Worm (Caenorhabditis elegans) whole organism, young adult: ENCODE measurements around the gene Y53C12A.11.
A peak's percentile ranks its signal among the peaks of the same experiment; 100 is the strongest.

Source experiments
- B0019.2 ChIP-seq: fragments of 200-800 bp; sonication (Bioruptor generic); conservative IDR thresholded peaks from 2 replicates; pipeline ENCODE4 v1.3.6; 2022; ENCODE audit warnings: missing genetic modification reagents, missing genetic modification characterization, missing compliant biosample characterization
- D2030.7 ChIP-seq: fragments of 200-800 bp; sonication (Bioruptor generic); IDR thresholded peaks from 2 replicates; pipeline ENCODE4 v1.3.6; 2022; ENCODE audit warnings: missing genetic modification reagents, missing genetic modification characterization, missing compliant biosample characterization
- F22D6.2 ChIP-seq: sonication (generic microtip); optimal IDR thresholded peaks from 2 replicates; lab custom pipeline; 2016; ENCODE audit warnings: mild to moderate bottlenecking, missing genetic modification characterization, missing compliant biosample characterization
- F37B4.10 ChIP-seq: fragments of 200-800 bp; sonication (Bioruptor generic); IDR thresholded peaks from 2 replicates; pipeline ENCODE4 v1.3.6; 2022; ENCODE audit warnings: missing genetic modification characterization, missing compliant biosample characterization
- F49E8.2 ChIP-seq: sonication (generic microtip); optimal IDR thresholded peaks from 3 replicates; lab custom pipeline; 2017; ENCODE audit warnings: missing genetic modification characterization, mild to moderate bottlenecking, missing compliant biosample characterization, antibody characterized with exemption, moderate library complexity; ENCODE audit not compliant: insufficient read depth
- F55B11.4 ChIP-seq: sonication (generic microtip); optimal IDR thresholded peaks from 2 replicates; lab custom pipeline; 2016; ENCODE audit warnings: missing compliant biosample characterization, missing genetic modification characterization, borderline replicate concordance; ENCODE audit not compliant: insufficient read depth
- F57A8.1 ChIP-seq: fragments of 200-800 bp; sonication (Bioruptor generic); optimal IDR thresholded peaks from 2 replicates; lab custom pipeline; 2018; ENCODE audit warnings: mild to moderate bottlenecking, missing genetic modification characterization, moderate library complexity, missing compliant biosample characterization
- Y79H2A.3 ChIP-seq: fragments of 200-800 bp; sonication (Bioruptor generic); conservative IDR thresholded peaks from 2 replicates; pipeline ENCODE4 v1.3.6; 2022; ENCODE audit warnings: missing genetic modification reagents, missing genetic modification characterization, missing compliant biosample characterization
- ZK185.1 ChIP-seq: sonication (generic microtip); optimal IDR thresholded peaks from 2 replicates; lab custom pipeline; 2016; ENCODE audit warnings: mild to moderate bottlenecking, missing genetic modification characterization, missing compliant biosample characterization; ENCODE audit not compliant: poor library complexity, severe bottlenecking
- atf-7 ChIP-seq: sonication (generic microtip); optimal IDR thresholded peaks from 2 replicates; lab custom pipeline; 2017; ENCODE audit warnings: mild to moderate bottlenecking, missing genetic modification characterization, missing compliant biosample characterization
- attf-3 ChIP-seq: fragments of 200-800 bp; sonication (Bioruptor generic); conservative IDR thresholded peaks from 2 replicates; pipeline ENCODE4 v1.3.6; 2022; ENCODE audit warnings: missing genetic modification reagents, missing genetic modification characterization, missing compliant biosample characterization
- attf-5 ChIP-seq: fragments of 200-800 bp; sonication (Bioruptor generic); optimal IDR thresholded peaks from 2 replicates; lab custom pipeline; 2018; ENCODE audit warnings: mild to moderate bottlenecking, missing genetic modification characterization, missing compliant biosample characterization
- cebp-1 ChIP-seq, 2 experiments: fragments of 200-800 bp in 1 of 2; sonication (Bioruptor generic) in 1 of 2; sonication (generic microtip) in 1 of 2; IDR thresholded peaks in 1 of 2; optimal IDR thresholded peaks in 1 of 2; 2 replicates each; pipeline versions ENCODE4 v1.3.6 to Lab custom; 2017 to 2022; ENCODE audit warnings: missing compliant biosample characterization in 2 of 2, missing genetic modification characterization in 2 of 2, mild to moderate bottlenecking in 1 of 2, missing genetic modification reagents in 1 of 2, moderate library complexity in 1 of 2
- ceh-100 ChIP-seq: fragments of 200-800 bp; sonication (Bioruptor generic); IDR thresholded peaks from 2 replicates; pipeline ENCODE4 v1.3.6; 2022; ENCODE audit warnings: missing genetic modification reagents, missing genetic modification characterization, missing compliant biosample characterization
- ceh-40 ChIP-seq: fragments of 200-800 bp; sonication (Bioruptor generic); IDR thresholded peaks from 2 replicates; pipeline ENCODE4 v1.3.6; 2022; ENCODE audit warnings: missing genetic modification characterization, missing compliant biosample characterization
- ceh-91 ChIP-seq: fragments of 200-800 bp; sonication (Bioruptor generic); IDR thresholded peaks from 2 replicates; pipeline ENCODE4 v1.3.6; 2022; ENCODE audit warnings: missing genetic modification reagents, missing genetic modification characterization, missing compliant biosample characterization
- dox-1 ChIP-seq: fragments of 200-800 bp; sonication (Bioruptor generic); IDR thresholded peaks from 2 replicates; pipeline ENCODE4 v1.3.6; 2022; ENCODE audit warnings: missing genetic modification reagents, missing genetic modification characterization, missing compliant biosample characterization
- dpff-1 ChIP-seq: sonication (generic microtip); optimal IDR thresholded peaks from 2 replicates; lab custom pipeline; 2017; ENCODE audit warnings: mild to moderate bottlenecking, missing genetic modification characterization, missing compliant biosample characterization
- efl-1 ChIP-seq: fragments of 150-350 bp; optimal IDR thresholded peaks from 2 replicates; lab custom pipeline; 2014; ENCODE audit warnings: missing biosample characterization, missing genetic modification reagents, missing genetic modification characterization
- egrh-3 ChIP-seq: fragments of 200-800 bp; sonication (Bioruptor generic); IDR thresholded peaks from 2 replicates; pipeline ENCODE4 v1.3.6; 2022; ENCODE audit warnings: missing genetic modification reagents, missing genetic modification characterization, missing compliant biosample characterization
- ekl-4 ChIP-seq: fragments of 200-800 bp; sonication (Bioruptor generic); IDR thresholded peaks from 2 replicates; pipeline ENCODE4 v1.3.6; 2022; ENCODE audit warnings: missing genetic modification reagents, missing genetic modification characterization, missing compliant biosample characterization
- fkh-3 ChIP-seq: sonication (generic microtip); optimal IDR thresholded peaks from 2 replicates; lab custom pipeline; 2016; ENCODE audit warnings: mild to moderate bottlenecking, missing genetic modification characterization, missing compliant biosample characterization
- gei-17 ChIP-seq: fragments of 200-800 bp; sonication (Bioruptor generic); optimal IDR thresholded peaks from 2 replicates; lab custom pipeline; 2018; ENCODE audit warnings: mild to moderate bottlenecking, missing genetic modification characterization, missing compliant biosample characterization
- hmg-1.2 ChIP-seq: fragments of 200-800 bp; sonication (Bioruptor generic); IDR thresholded peaks from 2 replicates; pipeline ENCODE4 v1.3.6; 2022; ENCODE audit warnings: missing genetic modification reagents, missing genetic modification characterization, missing compliant biosample characterization
- hsf-1 ChIP-seq: fragments of 200-800 bp; sonication (Bioruptor generic); IDR thresholded peaks from 2 replicates; pipeline ENCODE4 v1.3.6; 2022; ENCODE audit warnings: missing genetic modification reagents, missing genetic modification characterization, missing compliant biosample characterization
- let-526 ChIP-seq: fragments of 200-800 bp; sonication (Bioruptor generic); IDR thresholded peaks from 2 replicates; pipeline ENCODE4 v1.3.6; 2022; ENCODE audit warnings: missing genetic modification reagents, missing genetic modification characterization, missing compliant biosample characterization
- lin-35 ChIP-seq, 3 experiments: fragments of 150-350 bp in 2 of 3; sonication (generic microtip) in 1 of 3; optimal IDR thresholded peaks; 2 replicates each; lab custom pipeline; 2014 to 2018; ENCODE audit warnings: missing biosample characterization in 3 of 3, missing genetic modification characterization in 3 of 3, missing genetic modification reagents in 3 of 3
- lin-40 ChIP-seq: sonication (generic microtip); optimal IDR thresholded peaks from 2 replicates; lab custom pipeline; 2016; ENCODE audit warnings: missing genetic modification characterization, mild to moderate bottlenecking, missing compliant biosample characterization, missing genotype, missing genetic modification reagents
- lin-54 ChIP-seq: fragments of 200-800 bp; sonication (Bioruptor generic); optimal IDR thresholded peaks from 2 replicates; lab custom pipeline; 2018; ENCODE audit warnings: mild to moderate bottlenecking, missing genetic modification characterization, missing compliant biosample characterization
- mcd-1 ChIP-seq: fragments of 200-800 bp; sonication (Bioruptor generic); IDR thresholded peaks from 2 replicates; pipeline ENCODE4 v1.3.6; 2022; ENCODE audit warnings: missing genetic modification reagents, missing genetic modification characterization, missing compliant biosample characterization
- mel-28 ChIP-seq: sonication (generic microtip); optimal IDR thresholded peaks from 2 replicates; lab custom pipeline; 2016; ENCODE audit warnings: borderline replicate concordance, mild to moderate bottlenecking, missing genetic modification characterization, missing compliant biosample characterization
- mes-4 ChIP-seq: sonication (generic microtip); optimal IDR thresholded peaks from 2 replicates; lab custom pipeline; 2016; ENCODE audit warnings: missing genotype, missing genetic modification characterization, missing compliant biosample characterization
- mxl-1 ChIP-seq: sonication (generic microtip); optimal IDR thresholded peaks from 2 replicates; lab custom pipeline; 2016; ENCODE audit warnings: missing genetic modification characterization, missing compliant biosample characterization
- nfya-1 ChIP-seq: sonication (generic microtip); optimal IDR thresholded peaks from 2 replicates; lab custom pipeline; 2017; ENCODE audit warnings: antibody characterized with exemption, missing compliant biosample characterization, missing genetic modification characterization, borderline replicate concordance; ENCODE audit not compliant: insufficient read depth
- nfyb-1 ChIP-seq: fragments of 200-800 bp; sonication (Bioruptor generic); IDR thresholded peaks from 2 replicates; pipeline ENCODE4 v1.3.6; 2022; ENCODE audit warnings: missing genetic modification reagents, missing genetic modification characterization, missing compliant biosample characterization
- nhr-179 ChIP-seq: sonication (generic microtip); optimal IDR thresholded peaks from 2 replicates; lab custom pipeline; 2016; ENCODE audit warnings: mild to moderate bottlenecking, missing genetic modification characterization, missing compliant biosample characterization
- nhr-27 ChIP-seq: fragments of 200-800 bp; sonication (Bioruptor generic); optimal IDR thresholded peaks from 2 replicates; lab custom pipeline; 2018; ENCODE audit warnings: mild to moderate bottlenecking, missing genetic modification characterization, moderate library complexity, missing compliant biosample characterization
- pha-4 ChIP-seq: fragments of 150-350 bp; sonication (generic microtip); optimal IDR thresholded peaks from 2 replicates; lab custom pipeline; 2014; ENCODE audit warnings: missing biosample characterization, missing genetic modification reagents, missing genetic modification characterization
- snpc-4 ChIP-seq, 5 experiments: fragments of 150-350 bp in 1 of 5; sonication (generic microtip) in 4 of 5; optimal IDR thresholded peaks; 2 replicates each; lab custom pipeline; 2014 to 2018; ENCODE audit warnings: missing genetic modification characterization in 5 of 5, missing biosample characterization in 3 of 5, antibody characterized with exemption in 2 of 5, mild to moderate bottlenecking in 2 of 5, missing compliant biosample characterization in 2 of 5, missing genotype in 2 of 5, moderate library complexity in 2 of 5, missing genetic modification reagents in 1 of 5
- unc-62 ChIP-seq: fragments of 150-350 bp; optimal IDR thresholded peaks from 2 replicates; lab custom pipeline; 2014; ENCODE audit warnings: missing biosample characterization, missing genetic modification reagents, missing genetic modification characterization
- xnd-1 ChIP-seq: sonication (generic microtip); optimal IDR thresholded peaks from 2 replicates; lab custom pipeline; 2016; ENCODE audit warnings: missing genotype, missing genetic modification reagents, missing genetic modification characterization, missing compliant biosample characterization
- ztf-25 ChIP-seq: fragments of 200-800 bp; sonication (Bioruptor generic); IDR thresholded peaks from 2 replicates; pipeline ENCODE4 v1.3.6; 2022; ENCODE audit warnings: missing genetic modification reagents, missing genetic modification characterization, missing compliant biosample characterization
- ztf-28 ChIP-seq: fragments of 200-800 bp; sonication (Bioruptor generic); IDR thresholded peaks from 2 replicates; pipeline ENCODE4 v1.3.6; 2022; ENCODE audit warnings: missing genetic modification reagents, missing genetic modification characterization, missing compliant biosample characterization
- ztf-3 ChIP-seq: fragments of 200-800 bp; sonication (Bioruptor generic); optimal IDR thresholded peaks from 2 replicates; lab custom pipeline; 2018; ENCODE audit warnings: mild to moderate bottlenecking, missing genetic modification characterization, missing compliant biosample characterization

Gene Y53C12A.11

ce11 chrII:9753056-9753455, 34.6 kb upstream of the Y53C12A.11 start, which contains the start of gene Y53C12B.7:
Gene Y53C12B.7 (minus strand): TSS chrII:9753218.
- TF ChIP-seq F57A8.1 (GFP tag; lab: Kevin White, UChicago) (no peak), F37B4.10 (no peak), ztf-28 (no peak), ztf-25 (GFP tag; lab: Robert Waterston, UW) (no peak), Y79H2A.3 (GFP tag; lab: Robert Waterston, UW) (no peak), nhr-179 (tag; lab: Kevin White, UChicago) (no peak), F22D6.2 (no peak), lin-54 (GFP tag; lab: Kevin White, UChicago) (no peak), attf-5 (GFP tag; lab: Kevin White, UChicago) (no peak), lin-40 (no peak), egrh-3 (no peak), cebp-1 (GFP tag; IDR thresholded peaks at IDR 0.05; lab: Robert Waterston, UW) (no peak), cebp-1 (tag; optimal IDR thresholded peaks at IDR 0.05; lab: Kevin White, UChicago) (no peak)

ce11 chrII:9752278-9752677, 33.8 kb upstream of the Y53C12A.11 start:
- TF ChIP-seq xnd-1 (no peak), ztf-25 (GFP tag; lab: Robert Waterston, UW) (no peak), mxl-1 (tag; lab: Kevin White, UChicago) (no peak), let-526 (GFP tag; lab: Robert Waterston, UW) (no peak), hmg-1.2 (no peak), B0019.2 (GFP tag; lab: Robert Waterston, UW) (no peak), dox-1 (GFP tag; lab: Robert Waterston, UW) (no peak), hsf-1 (GFP tag; lab: Robert Waterston, UW) (no peak), ceh-91 (GFP tag; lab: Robert Waterston, UW) (no peak), lin-35 (GFP tag; optimal IDR thresholded peaks at IDR 0.05; lab: Kevin White, UChicago) (no peak), ceh-40 (no peak), nfya-1 (tag; lab: Kevin White, UChicago) (no peak)

ce11 chrII:9746069-9746468, 27.6 kb upstream of the Y53C12A.11 start, which contains the start of the genes Y53C12B.1 and nos-3:
Gene Y53C12B.1 (minus strand): TSS chrII:9746078.
Gene nos-3 (plus strand): TSS chrII:9746316.
- TF ChIP-seq fkh-3 (tag; lab: Kevin White, UChicago) (no peak), snpc-4 (GFP tag; optimal IDR thresholded peaks at IDR 0.05; lab: Kevin White, UChicago) (peak; percentile 7), snpc-4 (tag; optimal IDR thresholded peaks at IDR 0.05; lab: Kevin White, UChicago) (peak in 3 of 4 experiments; percentile 26 to 72 (median 49)), gei-17 (GFP tag; lab: Kevin White, UChicago) (no peak), attf-3 (no peak; the same call in 1 of the 2 replicates), F49E8.2 (tag; lab: Kevin White, UChicago) (peak; percentile 62), attf-5 (GFP tag; lab: Kevin White, UChicago) (peak; percentile 50), ekl-4 (GFP tag; lab: Robert Waterston, UW) (0 out of 2 replicates have a peak, but pooled peaks have one; percentile 22), mel-28 (no peak), F55B11.4 (tag; lab: Kevin White, UChicago) (no peak), ZK185.1 (tag; lab: Kevin White, UChicago) (peak; percentile 46), ceh-91 (GFP tag; lab: Robert Waterston, UW) (peak; percentile 39; the same call in 1 of the 2 replicates), hmg-1.2 (peak; percentile 40; the same call in 1 of the 2 replicates), mcd-1 (GFP tag; lab: Robert Waterston, UW) (peak; percentile 56), unc-62 (GFP tag; lab: Kevin White, UChicago) (no peak), lin-40 (peak; percentile 21), dpff-1 (tag; lab: Kevin White, UChicago) (no peak), ztf-3 (GFP tag; lab: Kevin White, UChicago) (no peak), ztf-25 (GFP tag; lab: Robert Waterston, UW) (no peak), nfyb-1 (GFP tag; lab: Robert Waterston, UW) (no peak), ceh-100 (no peak), nhr-27 (tag; lab: Kevin White, UChicago) (no peak), lin-54 (GFP tag; lab: Kevin White, UChicago) (peak; percentile 56), mes-4 (no peak), D2030.7 (GFP tag; lab: Robert Waterston, UW) (peak; percentile 57; the same call in 1 of the 2 replicates), atf-7 (tag; lab: Kevin White, UChicago) (no peak), efl-1 (GFP tag; lab: Kevin White, UChicago) (peak; percentile 17), pha-4 (tag; lab: Kevin White, UChicago) (peak; percentile 6)
